Worm (Caenorhabditis elegans) whole organism, young adult: ENCODE measurements around the gene Y14H12A.1.

Experiments used
- F22D6.2 ChIP-seq: sonication (generic microtip); optimal IDR thresholded peaks from 2 replicates; lab custom pipeline; 2016; ENCODE audit warnings: mild to moderate bottlenecking, missing genetic modification characterization, missing compliant biosample characterization
- F57C9.4 ChIP-seq: sonication (generic microtip); optimal IDR thresholded peaks from 2 replicates; lab custom pipeline; 2017; ENCODE audit warnings: mild to moderate bottlenecking, missing genetic modification characterization, missing compliant biosample characterization
- K11D2.4 ChIP-seq: fragments of 200-800 bp; sonication (Bioruptor generic); IDR thresholded peaks from 2 replicates; pipeline ENCODE4 v1.3.6; 2022; ENCODE audit warnings: missing genetic modification reagents, missing genetic modification characterization, missing compliant biosample characterization
- K12H6.12 ChIP-seq: fragments of 200-800 bp; sonication (Bioruptor generic); optimal IDR thresholded peaks from 2 replicates; lab custom pipeline; 2018; ENCODE audit warnings: mild to moderate bottlenecking, missing genetic modification characterization, missing compliant biosample characterization
- T07F8.4 ChIP-seq: sonication (generic microtip); optimal IDR thresholded peaks from 2 replicates; lab custom pipeline; 2016; ENCODE audit warnings: mild to moderate bottlenecking, missing genetic modification characterization, moderate library complexity, missing compliant biosample characterization
- T26A5.8 ChIP-seq: sonication (generic microtip); optimal IDR thresholded peaks from 2 replicates; lab custom pipeline; 2016; ENCODE audit warnings: missing genetic modification characterization, missing compliant biosample characterization
- Y56A3A.18 ChIP-seq: fragments of 200-800 bp; sonication (Bioruptor generic); IDR thresholded peaks from 2 replicates; pipeline ENCODE4 v1.3.6; 2022; ENCODE audit warnings: missing genetic modification reagents, missing genetic modification characterization, missing compliant biosample characterization
- aptf-2 ChIP-seq: fragments of 200-800 bp; sonication (Bioruptor generic); conservative IDR thresholded peaks from 2 replicates; pipeline ENCODE4 v1.3.6; 2022; ENCODE audit warnings: missing genetic modification reagents, missing genetic modification characterization, missing compliant biosample characterization
- aptf-3 ChIP-seq: fragments of 200-800 bp; sonication (Bioruptor generic); IDR thresholded peaks from 2 replicates; pipeline ENCODE4 v1.3.6; 2022; ENCODE audit warnings: missing genetic modification characterization, missing compliant biosample characterization
- athp-1 ChIP-seq: sonication (generic microtip); optimal IDR thresholded peaks from 2 replicates; lab custom pipeline; 2017; ENCODE audit warnings: mild to moderate bottlenecking, missing genetic modification characterization, missing compliant biosample characterization
- attf-5 ChIP-seq: fragments of 200-800 bp; sonication (Bioruptor generic); optimal IDR thresholded peaks from 2 replicates; lab custom pipeline; 2018; ENCODE audit warnings: mild to moderate bottlenecking, missing genetic modification characterization, missing compliant biosample characterization
- ccch-3 ChIP-seq: fragments of 200-800 bp; sonication (Bioruptor generic); optimal IDR thresholded peaks from 2 replicates; lab custom pipeline; 2018; ENCODE audit warnings: mild to moderate bottlenecking, missing genetic modification characterization, missing compliant biosample characterization
- cebp-2 ChIP-seq: fragments of 200-800 bp; sonication (Bioruptor generic); IDR thresholded peaks from 2 replicates; pipeline ENCODE4 v1.3.6; 2022; ENCODE audit warnings: missing genetic modification characterization, missing compliant biosample characterization
- ceh-40 ChIP-seq: fragments of 200-800 bp; sonication (Bioruptor generic); IDR thresholded peaks from 2 replicates; pipeline ENCODE4 v1.3.6; 2022; ENCODE audit warnings: missing genetic modification characterization, missing compliant biosample characterization
- ceh-58 ChIP-seq: fragments of 200-800 bp; sonication (Bioruptor generic); IDR thresholded peaks from 2 replicates; pipeline ENCODE4 v1.3.6; 2022; ENCODE audit warnings: missing genetic modification characterization, missing compliant biosample characterization
- dpl-1 ChIP-seq: fragments of 150-350 bp; optimal IDR thresholded peaks from 2 replicates; lab custom pipeline; 2014; ENCODE audit warnings: missing biosample characterization, missing genetic modification reagents, missing genetic modification characterization
- ekl-4 ChIP-seq: fragments of 200-800 bp; sonication (Bioruptor generic); IDR thresholded peaks from 2 replicates; pipeline ENCODE4 v1.3.6; 2022; ENCODE audit warnings: missing genetic modification reagents, missing genetic modification characterization, missing compliant biosample characterization
- ets-4 ChIP-seq: fragments of 200-800 bp; sonication (Bioruptor generic); optimal IDR thresholded peaks from 2 replicates; lab custom pipeline; 2018; ENCODE audit warnings: mild to moderate bottlenecking, missing genetic modification characterization, missing compliant biosample characterization
- him-1 ChIP-seq: sonication (generic microtip); optimal IDR thresholded peaks from 2 replicates; lab custom pipeline; 2016; ENCODE audit warnings: missing genotype, missing genetic modification reagents, missing genetic modification characterization, missing compliant biosample characterization
- hsf-1 ChIP-seq: fragments of 200-800 bp; sonication (Bioruptor generic); IDR thresholded peaks from 2 replicates; pipeline ENCODE4 v1.3.6; 2022; ENCODE audit warnings: missing genetic modification reagents, missing genetic modification characterization, missing compliant biosample characterization
- let-526 ChIP-seq: fragments of 200-800 bp; sonication (Bioruptor generic); IDR thresholded peaks from 2 replicates; pipeline ENCODE4 v1.3.6; 2022; ENCODE audit warnings: missing genetic modification reagents, missing genetic modification characterization, missing compliant biosample characterization
- let-607 ChIP-seq, 2 experiments: fragments of 200-800 bp in 1 of 2; sonication (Bioruptor generic) in 1 of 2; sonication (generic microtip) in 1 of 2; optimal IDR thresholded peaks; 2 replicates each; lab custom pipeline; 2016 to 2018; ENCODE audit warnings: mild to moderate bottlenecking in 2 of 2, missing compliant biosample characterization in 2 of 2, missing genetic modification characterization in 2 of 2, moderate library complexity in 2 of 2, missing genotype in 1 of 2
- madf-8 ChIP-seq: fragments of 200-800 bp; sonication (Bioruptor generic); conservative IDR thresholded peaks from 2 replicates; pipeline ENCODE4 v1.3.6; 2022; ENCODE audit warnings: missing genetic modification reagents, missing genetic modification characterization, missing compliant biosample characterization
- mcd-1 ChIP-seq: fragments of 200-800 bp; sonication (Bioruptor generic); IDR thresholded peaks from 2 replicates; pipeline ENCODE4 v1.3.6; 2022; ENCODE audit warnings: missing genetic modification reagents, missing genetic modification characterization, missing compliant biosample characterization
- mes-4 ChIP-seq: sonication (generic microtip); optimal IDR thresholded peaks from 2 replicates; lab custom pipeline; 2016; ENCODE audit warnings: missing genotype, missing genetic modification characterization, missing compliant biosample characterization
- nhr-120 ChIP-seq: fragments of 200-800 bp; sonication (Bioruptor generic); IDR thresholded peaks from 2 replicates; pipeline ENCODE4 v1.3.6; 2022; ENCODE audit warnings: missing genetic modification characterization, missing compliant biosample characterization
- nhr-27 ChIP-seq: fragments of 200-800 bp; sonication (Bioruptor generic); optimal IDR thresholded peaks from 2 replicates; lab custom pipeline; 2018; ENCODE audit warnings: mild to moderate bottlenecking, missing genetic modification characterization, moderate library complexity, missing compliant biosample characterization
- nhr-80 ChIP-seq: sonication (generic microtip); optimal IDR thresholded peaks from 2 replicates; lab custom pipeline; 2016; ENCODE audit warnings: missing genetic modification characterization, missing compliant biosample characterization
- pbrm-1 ChIP-seq: fragments of 200-800 bp; sonication (Bioruptor generic); IDR thresholded peaks from 2 replicates; pipeline ENCODE4 v1.3.6; 2022; ENCODE audit warnings: missing genetic modification reagents, missing genetic modification characterization, missing compliant biosample characterization
- pha-4 ChIP-seq: fragments of 150-350 bp; sonication (generic microtip); optimal IDR thresholded peaks from 2 replicates; lab custom pipeline; 2014; ENCODE audit warnings: missing biosample characterization, missing genetic modification reagents, missing genetic modification characterization
- sea-2 ChIP-seq: fragments of 200-800 bp; sonication (Bioruptor generic); IDR thresholded peaks from 2 replicates; pipeline ENCODE4 v1.3.6; 2022; ENCODE audit warnings: missing genetic modification characterization, missing compliant biosample characterization
- snpc-1.1 ChIP-seq: sonication (generic microtip); optimal IDR thresholded peaks from 2 replicates; lab custom pipeline; 2017; ENCODE audit warnings: missing genetic modification characterization, mild to moderate bottlenecking, missing compliant biosample characterization, antibody characterized with exemption, moderate library complexity, missing genotype, missing genetic modification reagents; ENCODE audit not compliant: insufficient read depth
- snpc-1.3 ChIP-seq: sonication (generic microtip); optimal IDR thresholded peaks from 2 replicates; lab custom pipeline; 2017; ENCODE audit warnings: missing genetic modification characterization, mild to moderate bottlenecking, missing compliant biosample characterization, antibody characterized with exemption, moderate library complexity, missing genotype, missing genetic modification reagents; ENCODE audit not compliant: insufficient read depth
- snpc-4 ChIP-seq, 5 experiments: fragments of 150-350 bp in 1 of 5; sonication (generic microtip) in 4 of 5; optimal IDR thresholded peaks; 2 replicates each; lab custom pipeline; 2014 to 2018; ENCODE audit warnings: missing genetic modification characterization in 5 of 5, missing biosample characterization in 3 of 5, antibody characterized with exemption in 2 of 5, mild to moderate bottlenecking in 2 of 5, missing compliant biosample characterization in 2 of 5, missing genotype in 2 of 5, moderate library complexity in 2 of 5, missing genetic modification reagents in 1 of 5
- unc-62 ChIP-seq: fragments of 150-350 bp; optimal IDR thresholded peaks from 2 replicates; lab custom pipeline; 2014; ENCODE audit warnings: missing biosample characterization, missing genetic modification reagents, missing genetic modification characterization
- xnd-1 ChIP-seq: sonication (generic microtip); optimal IDR thresholded peaks from 2 replicates; lab custom pipeline; 2016; ENCODE audit warnings: missing genotype, missing genetic modification reagents, missing genetic modification characterization, missing compliant biosample characterization
- zfh-2 ChIP-seq: fragments of 200-800 bp; sonication (Bioruptor generic); conservative IDR thresholded peaks from 2 replicates; pipeline ENCODE4 v1.3.6; 2022; ENCODE audit warnings: missing genetic modification reagents, missing genetic modification characterization, missing compliant biosample characterization
- ztf-22 ChIP-seq: fragments of 200-800 bp; sonication (Bioruptor generic); optimal IDR thresholded peaks from 2 replicates; lab custom pipeline; 2018; ENCODE audit warnings: mild to moderate bottlenecking, missing genetic modification characterization, moderate library complexity, missing compliant biosample characterization

Y14H12A.1 gene

ce11 chrII:3992660-3993245 lies at the start of gene Y14H12A.1:
Gene Y14H12A.1 (plus strand): TSS chrII:3993195.
- no peak for TF ChIP-seq madf-8 (GFP tag; lab: Robert Waterston, UW)
- TF ChIP-seq nhr-80 (tag; lab: Kevin White, UChicago), result peak; percentile 12
- no peak for TF ChIP-seq let-526 (GFP tag; lab: Robert Waterston, UW)
- TF ChIP-seq snpc-1.3 (tag; lab: Kevin White, UChicago), result no peak

ce11 chrII:3947404-3947803 lies 45.6 kb upstream of the Y14H12A.1 start:
- no peak for TF ChIP-seq nhr-120 (GFP tag; lab: Robert Waterston, UW)
- no peak for TF ChIP-seq K12H6.12 (tag; lab: Kevin White, UChicago)
- TF ChIP-seq zfh-2 (GFP tag; lab: Robert Waterston, UW), result no peak
- TF ChIP-seq nhr-27, result no peak
- TF ChIP-seq F22D6.2 (tag; lab: Kevin White, UChicago), result no peak
- TF ChIP-seq ekl-4, result no peak
- no peak for TF ChIP-seq athp-1 (tag; lab: Kevin White, UChicago)
- TF ChIP-seq hsf-1 (GFP tag; lab: Robert Waterston, UW), result no peak
- TF ChIP-seq unc-62 (GFP tag; lab: Kevin White, UChicago), result no peak
- no peak for TF ChIP-seq ceh-58
- TF ChIP-seq snpc-1.1 (tag; lab: Kevin White, UChicago), result no peak
- TF ChIP-seq let-526 (GFP tag; lab: Robert Waterston, UW), result no peak
- TF ChIP-seq attf-5 (GFP tag; lab: Kevin White, UChicago), result no peak
- TF ChIP-seq F57C9.4 (tag; lab: Kevin White, UChicago), result no peak
- no peak for TF ChIP-seq mcd-1 (GFP tag; lab: Robert Waterston, UW)
- no peak for TF ChIP-seq let-607 (tag; optimal IDR thresholded peaks at IDR 0.05; lab: Kevin White, UChicago)
- no peak for TF ChIP-seq T26A5.8 (tag; lab: Kevin White, UChicago)
- no peak for TF ChIP-seq him-1 (tag; lab: Kevin White, UChicago)
- no peak for TF ChIP-seq Y56A3A.18 (GFP tag; lab: Robert Waterston, UW)
- TF ChIP-seq, all 124 proteins: peak for 0

ce11 chrII:3948507-3948906 lies 44.5 kb upstream of the Y14H12A.1 start:
- TF ChIP-seq pha-4 (tag; lab: Kevin White, UChicago), result no peak
- TF ChIP-seq xnd-1 (tag; lab: Kevin White, UChicago), result no peak
- no peak for TF ChIP-seq ztf-22 (GFP tag; lab: Kevin White, UChicago)
- no peak for TF ChIP-seq pbrm-1 (GFP tag; lab: Robert Waterston, UW)
- TF ChIP-seq T07F8.4, result no peak
- no peak for TF ChIP-seq snpc-1.1 (tag; lab: Kevin White, UChicago)
- TF ChIP-seq K11D2.4 (GFP tag; lab: Robert Waterston, UW), result no peak
- no peak for TF ChIP-seq dpl-1

ce11 chrII:3950077-3950476 lies 42.9 kb upstream of the Y14H12A.1 start, which contains the start of gene sea-2:
Gene sea-2 (plus strand): TSS chrII:3950377.
- TF ChIP-seq ets-4, result no peak
- no peak for TF ChIP-seq aptf-3
- no peak for TF ChIP-seq ccch-3 (GFP tag; lab: Kevin White, UChicago)
- no peak for TF ChIP-seq mes-4 (tag; lab: Kevin White, UChicago)
- no peak for TF ChIP-seq snpc-4 (GFP tag; optimal IDR thresholded peaks at IDR 0.05; lab: Kevin White, UChicago)
- no peak for TF ChIP-seq snpc-4 (tag; optimal IDR thresholded peaks at IDR 0.05; lab: Kevin White, UChicago)
- no peak for TF ChIP-seq sea-2 (GFP tag; lab: Robert Waterston, UW)
- TF ChIP-seq aptf-2, result no peak
- no peak for TF ChIP-seq athp-1 (tag; lab: Kevin White, UChicago)
- no peak for TF ChIP-seq ceh-40 (GFP tag; lab: Robert Waterston, UW)
- TF ChIP-seq cebp-2 (GFP tag; lab: Robert Waterston, UW), result no peak
